Worm (Caenorhabditis elegans): ENCODE measurements around the gene ugt-36.
A peak's percentile ranks its signal among the peaks of the same experiment; 100 is the strongest.

ugt-36 gene

ce11 chrV:7216016-7216415 lies 49.2 kb downstream of the ugt-36 start (continued):
- TF ChIP-seq hpl-2 (GFP tag; optimal IDR thresholded peaks at IDR 0.05) (no peak), mab-9 (GFP tag; IDR thresholded peaks at IDR 0.05) (no peak), sup-37 (GFP tag; optimal IDR thresholded peaks at IDR 0.05) (no peak), nhr-47 (tag; optimal IDR thresholded peaks at IDR 0.05) (no peak), unc-30 (tag; optimal IDR thresholded peaks at IDR 0.05) (no peak), C34B4.2 (tag; optimal IDR thresholded peaks at IDR 0.05) (no peak), nhr-84 (tag; optimal IDR thresholded peaks at IDR 0.05) (no peak), lin-15B (tag; optimal IDR thresholded peaks at IDR 0.05) (no peak), isw-1 (GFP tag; IDR thresholded peaks at IDR 0.05) (peak; percentile 20), mep-1 (tag; optimal IDR thresholded peaks at IDR 0.05) (no peak), C16A3.4 (tag; optimal IDR thresholded peaks at IDR 0.05) (no peak), jun-1 (tag; optimal IDR thresholded peaks at IDR 0.05) (no peak), nhr-19 (GFP tag; conservative IDR thresholded peaks at IDR 0.05) (no peak), zag-1 (tag; optimal IDR thresholded peaks at IDR 0.05) (no peak), sptf-1 (tag; optimal IDR thresholded peaks at IDR 0.05) (no peak), rnt-1 (tag; optimal IDR thresholded peaks at IDR 0.05) (no peak), grh-1 (GFP tag; IDR thresholded peaks at IDR 0.05) (no peak), pax-3 (tag; optimal IDR thresholded peaks at IDR 0.05) (no peak), dpl-1 (GFP tag; optimal IDR thresholded peaks at IDR 0.05) (peak in 1 of 3 experiments; percentile 0), xbp-1 (tag; optimal IDR thresholded peaks at IDR 0.05) (no peak), mef-2 (tag; optimal IDR thresholded peaks at IDR 0.05) (no peak), ceh-8 (GFP tag; optimal IDR thresholded peaks at IDR 0.05) (no peak), lin-14 (GFP tag; optimal IDR thresholded peaks at IDR 0.05) (peak; percentile 54), aha-1 (tag; optimal IDR thresholded peaks at IDR 0.05) (no peak), hlh-17 (GFP tag; optimal IDR thresholded peaks at IDR 0.05; ENCODE audit: borderline replicate concordance) (no peak), efl-3 (GFP tag; optimal IDR thresholded peaks at IDR 0.05) (no peak), nhr-85 (tag) (no peak), unc-130 (tag; optimal IDR thresholded peaks at IDR 0.05) (no peak), lin-35 (GFP tag; optimal IDR thresholded peaks at IDR 0.05) (no peak)
